Worm (Caenorhabditis elegans) whole organism, mixed stage, embryonic: ENCODE data around the gene wdr-83.

Experiments used
- bed-3 ChIP-seq: fragments of 200-800 bp; sonication (Bioruptor generic); optimal IDR thresholded peaks from 3 replicates; lab custom pipeline; 2018; ENCODE audit warnings: mild to moderate bottlenecking, missing genetic modification characterization, moderate library complexity, missing compliant biosample characterization
- cnd-1 ChIP-seq: fragments of 200-800 bp; sonication (Bioruptor generic); optimal IDR thresholded peaks from 2 replicates; lab custom pipeline; 2018; ENCODE audit warnings: mild to moderate bottlenecking, missing genetic modification characterization, missing compliant biosample characterization
- flh-1 ChIP-seq: fragments of 200-800 bp; sonication (Bioruptor generic); optimal IDR thresholded peaks from 2 replicates; lab custom pipeline; 2018; ENCODE audit warnings: mild to moderate bottlenecking, missing genetic modification characterization, moderate library complexity, missing compliant biosample characterization
- lin-13 ChIP-seq: fragments of 150-350 bp; optimal IDR thresholded peaks from 2 replicates; lab custom pipeline; 2014; ENCODE audit warnings: missing biosample characterization, missing genetic modification characterization
- lsy-2 ChIP-seq: fragments of 150-350 bp; optimal IDR thresholded peaks from 2 replicates; lab custom pipeline; 2014; ENCODE audit warnings: missing biosample characterization, missing genetic modification characterization
- mep-1 ChIP-seq: fragments of 150-350 bp; optimal IDR thresholded peaks from 2 replicates; lab custom pipeline; 2017; ENCODE audit warnings: missing biosample characterization, missing genetic modification reagents, missing genetic modification characterization, inconsistent platforms
- nhr-12 ChIP-seq: fragments of 150-350 bp; optimal IDR thresholded peaks from 2 replicates; lab custom pipeline; 2014; ENCODE audit warnings: missing biosample characterization, missing genetic modification characterization
- nhr-237 ChIP-seq: fragments of 150-350 bp; optimal IDR thresholded peaks from 2 replicates; lab custom pipeline; 2014; ENCODE audit warnings: missing biosample characterization, missing genetic modification characterization
- unc-62 ChIP-seq: fragments of 150-350 bp; optimal IDR thresholded peaks from 2 replicates; lab custom pipeline; 2014; ENCODE audit warnings: missing biosample characterization, missing genetic modification reagents, missing genetic modification characterization
- ztf-11 ChIP-seq: fragments of 150-350 bp; optimal IDR thresholded peaks from 2 replicates; lab custom pipeline; 2014; ENCODE audit warnings: missing biosample characterization, missing genetic modification characterization

- no peak for TF ChIP-seq bed-3 (GFP tag; lab: Kevin White, UChicago)
- no peak for TF ChIP-seq lin-13 (tag; lab: Kevin White, UChicago)
- TF ChIP-seq unc-62 (GFP tag; lab: Kevin White, UChicago): peak; percentile 6
- TF ChIP-seq nhr-12 (tag; lab: Kevin White, UChicago): no peak
- no peak for TF ChIP-seq mep-1 (tag; lab: Kevin White, UChicago)
- no peak for TF ChIP-seq flh-1 (GFP tag; lab: Kevin White, UChicago)
- TF ChIP-seq ztf-11: no peak
- no peak for TF ChIP-seq cnd-1
- TF ChIP-seq nhr-237 (tag; lab: Kevin White, UChicago): no peak
- peak; percentile 22 for TF ChIP-seq lsy-2
Observed at ce11 chrII:5047279-5047678, 15.8 kb upstream of the wdr-83 start.
